Fruit fly (Drosophila melanogaster) whole organism, embryonic: Measurements from ENCODE around the gene CG32647.

Experiments
- Abd-B ChIP-seq: fragments of 200-800 bp; sonication (Bioruptor generic); optimal IDR thresholded peaks from 2 replicates; lab custom pipeline; 2018; ENCODE audit warnings: missing biosample characterization, mild to moderate bottlenecking, missing genetic modification characterization, moderate library complexity
- Asciz ChIP-seq: fragments of 200-800 bp; sonication (Bioruptor generic); optimal IDR thresholded peaks from 2 replicates; lab custom pipeline; 2017; ENCODE audit warnings: missing biosample characterization, mild to moderate bottlenecking, missing genetic modification characterization, missing genetic modification reagents
- Awh ChIP-seq: fragments of 200-800 bp; sonication (Bioruptor generic); IDR thresholded peaks from 2 replicates; pipeline ENCODE4, ENCODE4 v1.3.6; 2022; ENCODE audit warnings: missing biosample characterization, missing genetic modification characterization
- B-H1 ChIP-seq: fragments of 200-800 bp; sonication (Bioruptor generic); IDR thresholded peaks from 3 replicates; pipeline ENCODE4 v1.3.6; 2022; ENCODE audit warnings: missing biosample characterization, missing genetic modification characterization
- CG10654 ChIP-seq: fragments of 200-800 bp; sonication (Bioruptor generic); optimal IDR thresholded peaks from 2 replicates; lab custom pipeline; 2016; ENCODE audit warnings: missing biosample characterization, missing genetic modification characterization
- CG11560 ChIP-seq: fragments of 200-800 bp; sonication (Bioruptor generic); IDR thresholded peaks from 3 replicates; pipeline ENCODE4 v1.3.6; 2022; ENCODE audit warnings: missing biosample characterization, missing genetic modification characterization
- CG13123 ChIP-seq: fragments of 200-800 bp; sonication (Bioruptor generic); optimal IDR thresholded peaks from 2 replicates; lab custom pipeline; 2016; ENCODE audit warnings: missing biosample characterization, missing genetic modification characterization
- CG13624 ChIP-seq: fragments of 200-800 bp; sonication (Bioruptor generic); optimal IDR thresholded peaks from 2 replicates; lab custom pipeline; 2016; ENCODE audit warnings: missing biosample characterization, missing genetic modification characterization
- CG15073 ChIP-seq: fragments of 200-800 bp; sonication (Bioruptor generic); optimal IDR thresholded peaks from 2 replicates; lab custom pipeline; 2016; ENCODE audit warnings: missing biosample characterization, missing genetic modification characterization
- CG1529 ChIP-seq: fragments of 200-800 bp; sonication (Bioruptor generic); optimal IDR thresholded peaks from 3 replicates; lab custom pipeline; 2018; ENCODE audit warnings: missing biosample characterization, missing genetic modification characterization
- CG15479 ChIP-seq: fragments of 200-800 bp; sonication (Bioruptor generic); optimal IDR thresholded peaks from 3 replicates; lab custom pipeline; 2019; ENCODE audit warnings: missing biosample characterization, mild to moderate bottlenecking, missing genetic modification characterization, moderate library complexity
- CG1602 ChIP-seq: fragments of 200-800 bp; sonication (Bioruptor generic); optimal IDR thresholded peaks from 3 replicates; lab custom pipeline; 2016; ENCODE audit warnings: missing biosample characterization, missing genetic modification characterization
- CG1647 ChIP-seq: fragments of 200-800 bp; sonication (Bioruptor generic); optimal IDR thresholded peaks from 3 replicates; lab custom pipeline; 2016; ENCODE audit warnings: missing biosample characterization, missing genetic modification characterization
- CG16813 ChIP-seq: fragments of 200-800 bp; sonication (Bioruptor generic); IDR thresholded peaks from 3 replicates; pipeline ENCODE4 v1.3.6; 2022; ENCODE audit warnings: missing biosample characterization, missing genetic modification characterization; ENCODE audit not compliant: partially characterized antibody
- CG17829 ChIP-seq: fragments of 200-800 bp; optimal IDR thresholded peaks from 2 replicates; lab custom pipeline; 2019; ENCODE audit warnings: missing biosample characterization, mild to moderate bottlenecking, missing genetic modification characterization, moderate library complexity
- CG17912 ChIP-seq: fragments of 200-800 bp; sonication (Bioruptor generic); optimal IDR thresholded peaks from 2 replicates; lab custom pipeline; 2018; ENCODE audit warnings: missing biosample characterization, mild to moderate bottlenecking, missing genetic modification characterization
- CG2875 ChIP-seq: fragments of 200-800 bp; sonication (Bioruptor generic); optimal IDR thresholded peaks from 2 replicates; lab custom pipeline; 2017; ENCODE audit warnings: missing biosample characterization, mild to moderate bottlenecking, missing genetic modification characterization, missing genetic modification reagents
- CG30403 ChIP-seq: fragments of 200-800 bp; sonication (Bioruptor generic); optimal IDR thresholded peaks from 3 replicates; lab custom pipeline; 2016; ENCODE audit warnings: missing biosample characterization, missing genetic modification characterization
- CG3995 ChIP-seq: fragments of 200-800 bp; sonication (Bioruptor generic); optimal IDR thresholded peaks from 3 replicates; lab custom pipeline; 2016; ENCODE audit warnings: missing biosample characterization, missing genetic modification characterization
- CG7786 ChIP-seq: fragments of 200-800 bp; sonication (Bioruptor generic); optimal IDR thresholded peaks from 2 replicates; lab custom pipeline; 2016; ENCODE audit warnings: missing biosample characterization, missing genetic modification characterization
- Dip3 ChIP-seq: fragments of 200-800 bp; sonication (Bioruptor generic); optimal IDR thresholded peaks from 3 replicates; lab custom pipeline; 2016; ENCODE audit warnings: missing biosample characterization, missing genetic modification characterization
- HLH3B ChIP-seq: fragments of 200-800 bp; sonication (Bioruptor generic); IDR thresholded peaks from 2 replicates; pipeline ENCODE4 v1.3.6; 2022; ENCODE audit warnings: missing biosample characterization, missing genetic modification characterization
- Hr78 ChIP-seq, 2 experiments: fragments of 200-800 bp in 1 of 2; fragments of >200 bp in 1 of 2; sonication (Bioruptor generic) in 1 of 2; optimal IDR thresholded peaks; 2 replicates each; lab custom pipeline; 2017 to 2019; ENCODE audit warnings: missing biosample characterization in 2 of 2, missing genetic modification characterization in 2 of 2, mild to moderate bottlenecking in 1 of 2, moderate library complexity in 1 of 2
- Lhr ChIP-seq: fragments of 200-800 bp; sonication (Bioruptor generic); optimal IDR thresholded peaks from 3 replicates; lab custom pipeline; 2017; ENCODE audit warnings: mild to moderate bottlenecking, missing biosample characterization, missing genetic modification reagents, missing genetic modification characterization
- PHDP ChIP-seq: fragments of 200-800 bp; sonication (Bioruptor generic); optimal IDR thresholded peaks from 3 replicates; lab custom pipeline; 2018; ENCODE audit warnings: missing biosample characterization, mild to moderate bottlenecking, missing genetic modification characterization, moderate library complexity
- Sry-β ChIP-seq: fragments of 200-800 bp; sonication (Bioruptor generic); optimal IDR thresholded peaks from 2 replicates; lab custom pipeline; 2018; ENCODE audit warnings: missing biosample characterization, mild to moderate bottlenecking, missing genetic modification characterization, moderate library complexity
- Xbp1 ChIP-seq: fragments of 200-800 bp; sonication (Bioruptor generic); optimal IDR thresholded peaks from 3 replicates; lab custom pipeline; 2016; ENCODE audit warnings: missing biosample characterization, mild to moderate bottlenecking, missing genetic modification characterization
- chinmo ChIP-seq: fragments of 200-800 bp; sonication (Bioruptor generic); IDR thresholded peaks from 4 replicates; pipeline ENCODE4 v1.3.6; 2022; ENCODE audit warnings: missing biosample characterization, missing genetic modification characterization; ENCODE audit not compliant: partially characterized antibody
- chn ChIP-seq: fragments of 200-800 bp; sonication (Bioruptor generic); optimal IDR thresholded peaks from 2 replicates; lab custom pipeline; 2016; ENCODE audit warnings: missing biosample characterization, missing genetic modification characterization
- crol ChIP-seq: fragments of 200-800 bp; sonication (Bioruptor generic); IDR thresholded peaks from 2 replicates; pipeline ENCODE4 v1.3.6; 2022; ENCODE audit warnings: missing biosample characterization, missing genetic modification characterization
- crp ChIP-seq, 2 experiments: fragments of 200-800 bp; sonication (Bioruptor generic); optimal IDR thresholded peaks; 2 replicates in 1 of 2; 3 replicates in 1 of 2; lab custom pipeline; 2017; ENCODE audit warnings: missing biosample characterization in 2 of 2, missing genetic modification characterization in 2 of 2, mild to moderate bottlenecking in 1 of 2, moderate library complexity in 1 of 2
- dan ChIP-seq: fragments of 200-800 bp; sonication (Bioruptor generic); IDR thresholded peaks from 2 replicates; pipeline ENCODE4 v1.3.6; 2022; ENCODE audit warnings: missing biosample characterization, missing genetic modification characterization
- ems ChIP-seq: fragments of 200-800 bp; sonication (Bioruptor generic); optimal IDR thresholded peaks from 3 replicates; lab custom pipeline; 2016; ENCODE audit warnings: missing biosample characterization, missing genetic modification characterization
- eve ChIP-seq, 2 experiments: fragments of >200 bp; optimal IDR thresholded peaks; 2 replicates each; lab custom pipeline; 2017; ENCODE audit warnings: missing biosample characterization in 2 of 2, missing genetic modification characterization in 2 of 2
- ftz-f1 ChIP-seq: fragments of 200-800 bp; sonication (Bioruptor generic); optimal IDR thresholded peaks from 2 replicates; lab custom pipeline; 2016; ENCODE audit warnings: missing biosample characterization, missing genetic modification characterization
- hb ChIP-seq: fragments of 200-800 bp; sonication (Bioruptor generic); IDR thresholded peaks from 3 replicates; pipeline ENCODE4 v1.3.6; 2022; ENCODE audit warnings: missing biosample characterization, missing genetic modification characterization; ENCODE audit not compliant: partially characterized antibody
- hth ChIP-seq: fragments of >200 bp; optimal IDR thresholded peaks from 2 replicates; lab custom pipeline; 2017; ENCODE audit warnings: inconsistent platforms
- kah ChIP-seq: fragments of 200-800 bp; sonication (Bioruptor generic); optimal IDR thresholded peaks from 2 replicates; lab custom pipeline; 2018; ENCODE audit warnings: missing biosample characterization, mild to moderate bottlenecking, missing genetic modification characterization
- pb ChIP-seq: fragments of 200-800 bp; sonication (Bioruptor generic); optimal IDR thresholded peaks from 3 replicates; lab custom pipeline; 2016; ENCODE audit warnings: missing biosample characterization, missing genetic modification characterization
- pzg ChIP-seq: fragments of 200-800 bp; sonication (Bioruptor generic); optimal IDR thresholded peaks from 3 replicates; lab custom pipeline; 2018; ENCODE audit warnings: missing biosample characterization, mild to moderate bottlenecking, missing genetic modification characterization, moderate library complexity
- row ChIP-seq: fragments of 200-800 bp; sonication (Bioruptor generic); IDR thresholded peaks from 3 replicates; pipeline ENCODE4 v1.3.6; 2022; ENCODE audit warnings: missing biosample characterization, missing genetic modification characterization
- sens ChIP-seq: fragments of 200-800 bp; sonication (Bioruptor generic); peaks from one replicate; lab custom pipeline; 2016; ENCODE audit warnings: missing biosample characterization, missing genetic modification characterization
- sqz ChIP-seq: fragments of 200-800 bp; sonication (Bioruptor generic); optimal IDR thresholded peaks from 3 replicates; lab custom pipeline; 2018; ENCODE audit warnings: missing biosample characterization, mild to moderate bottlenecking, missing genetic modification characterization
- tup ChIP-seq: fragments of 200-800 bp; sonication (Bioruptor generic); optimal IDR thresholded peaks from 2 replicates; lab custom pipeline; 2016; ENCODE audit warnings: missing biosample characterization, mild to moderate bottlenecking, missing genetic modification characterization, moderate library complexity
- vvl ChIP-seq: fragments of 200-800 bp; sonication (Bioruptor generic); IDR thresholded peaks from 2 replicates; pipeline ENCODE4 v1.3.6; 2022; ENCODE audit warnings: missing biosample characterization, missing genetic modification characterization
- zen ChIP-seq: fragments of 200-800 bp; sonication (Bioruptor generic); optimal IDR thresholded peaks from 3 replicates; lab custom pipeline; 2018; ENCODE audit warnings: missing biosample characterization, mild to moderate bottlenecking, missing genetic modification characterization, moderate library complexity

Gene CG32647

DNA sequence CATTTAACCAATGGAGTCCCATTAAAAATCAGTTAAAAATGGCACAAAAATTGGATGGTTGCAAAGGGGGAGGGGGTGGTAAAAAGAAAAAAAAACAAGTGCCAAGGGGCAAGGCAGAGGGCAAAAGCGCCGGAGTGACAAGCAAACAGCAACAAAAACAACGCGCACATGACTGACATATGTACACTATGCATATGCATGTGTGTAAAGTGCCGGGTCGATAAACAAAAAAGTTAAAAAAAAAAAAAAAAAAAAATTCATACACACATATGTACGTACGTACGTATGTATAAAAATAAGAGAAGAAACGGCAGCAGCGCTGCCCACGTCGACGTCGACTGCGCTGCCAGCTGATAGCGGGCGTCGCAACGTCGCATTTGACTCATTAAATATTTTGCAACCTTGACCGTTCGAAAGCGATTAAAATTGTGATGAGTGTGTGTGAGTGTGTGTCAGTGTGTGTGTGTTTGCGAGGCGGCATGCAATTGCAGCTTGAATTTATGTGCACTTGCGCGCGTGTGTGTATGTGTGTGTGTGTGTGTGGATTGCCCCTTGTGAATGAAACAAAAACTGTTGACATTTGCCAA, 57.0 kb downstream of the CG32647 start (continued):
- TF ChIP-seq CG15073, result no peak
- TF ChIP-seq CG11560 (tag; lab: Robert Waterston, UW), result no peak
- TF ChIP-seq Dip3, result no peak
- TF ChIP-seq ems, result no peak
- TF ChIP-seq eve (GFP tag; optimal IDR thresholded peaks at IDR 0.05; lab: Kevin White, UChicago), result no peak
- no peak for TF ChIP-seq CG3995 (GFP tag; lab: Kevin White, UChicago)
- no peak for TF ChIP-seq CG17912 (GFP tag; lab: Kevin White, UChicago)
- TF ChIP-seq pb (GFP tag; lab: Kevin White, UChicago), result no peak
- peak; percentile 50 for TF ChIP-seq ftz-f1
- no peak for TF ChIP-seq Abd-B
- TF ChIP-seq CG10654, result no peak
- no peak for TF ChIP-seq CG16813
- peak; percentile 19 for TF ChIP-seq zen (tag; lab: Kevin White, UChicago)
- peak; percentile 72 for TF ChIP-seq crol (GFP tag; lab: Robert Waterston, UW)
- peak; percentile 40 for TF ChIP-seq sens (GFP tag; lab: Kevin White, UChicago)
- TF ChIP-seq hb (GFP tag; lab: Robert Waterston, UW), result no peak
- no peak for TF ChIP-seq CG1529 (GFP tag; lab: Kevin White, UChicago)
- TF ChIP-seq sqz (GFP tag; lab: Kevin White, UChicago), result no peak
- no peak for TF ChIP-seq hth (lab: Kevin White, UChicago)
- TF ChIP-seq Asciz (GFP tag; lab: Kevin White, UChicago), result no peak
- TF ChIP-seq CG13624 (GFP tag; lab: Kevin White, UChicago), result no peak
- TF ChIP-seq CG17829, result no peak
- no peak for TF ChIP-seq CG2875
- TF ChIP-seq CG7786, result no peak
- no peak for TF ChIP-seq row (GFP tag; lab: Robert Waterston, UW)
- TF ChIP-seq CG1602, result no peak
- no peak for TF ChIP-seq pzg (GFP tag; lab: Kevin White, UChicago)
- peak in 1 of 2 experiments; percentile 27 for TF ChIP-seq Hr78 (GFP tag; optimal IDR thresholded peaks at IDR 0.05; lab: Kevin White, UChicago)
- TF ChIP-seq HLH3B, result no peak
- TF ChIP-seq B-H1 (GFP tag; lab: Robert Waterston, UW), result no peak
- TF ChIP-seq CG15479 (GFP tag; lab: Kevin White, UChicago), result peak; percentile 89
- no peak for TF ChIP-seq dan
- TF ChIP-seq Sry-β (GFP tag; lab: Kevin White, UChicago), result no peak
- peak; percentile 70; the same call in 2 of the 4 replicates for TF ChIP-seq chinmo (GFP tag; lab: Robert Waterston, UW)
- TF ChIP-seq crp (GFP tag; optimal IDR thresholded peaks at IDR 0.05; lab: Kevin White, UChicago), result no peak
- TF ChIP-seq chn (GFP tag; lab: Kevin White, UChicago), result no peak
- no peak for TF ChIP-seq PHDP (tag; lab: Kevin White, UChicago)
- no peak for TF ChIP-seq Xbp1 (GFP tag; lab: Kevin White, UChicago)
- no peak for TF ChIP-seq Awh (GFP tag; lab: Robert Waterston, UW)
- TF ChIP-seq kah (GFP tag; lab: Kevin White, UChicago), result no peak
- TF ChIP-seq tup (GFP tag; lab: Kevin White, UChicago), result no peak
- TF ChIP-seq CG1647 (GFP tag; lab: Kevin White, UChicago), result no peak
- no peak for TF ChIP-seq Lhr
- no peak for TF ChIP-seq CG13123 (GFP tag; lab: Kevin White, UChicago)
- no peak for TF ChIP-seq CG30403
- TF ChIP-seq vvl (GFP tag; lab: Robert Waterston, UW), result peak; percentile 42; the same call in 1 of the 2 replicates
